Worm (Caenorhabditis elegans) whole organism, L4/young adult: ENCODE measurements around the gene fbxb-58.

Source experiments
- W03F9.2 ChIP-seq: fragments of 150-350 bp; optimal IDR thresholded peaks from 2 replicates; lab custom pipeline; 2014; ENCODE audit warnings: missing biosample characterization, missing genetic modification characterization
- him-1 ChIP-seq: sonication (generic microtip); optimal IDR thresholded peaks from 2 replicates; lab custom pipeline; 2016; ENCODE audit warnings: missing genotype, missing genetic modification reagents, missing genetic modification characterization, missing compliant biosample characterization

ce11 chrX:1599294-1599693 is 28.6 kb upstream of the fbxb-58 start:
- peak; percentile 37 for TF ChIP-seq him-1
- TF ChIP-seq W03F9.2 (tag; lab: Kevin White, UChicago): no peak
